Fruit fly (Drosophila melanogaster): ENCODE measurements around the gene TotE.
A peak's percentile ranks its signal among the peaks of the same experiment; 100 is the strongest.

The TotE gene

dm6 chr2L:19869937-19870336, 43.4 kb downstream of the TotE start (continued):
- peak; percentile 84; the same call in 2 of the 3 replicates for TF ChIP-seq CG2199 (GFP tag; IDR thresholded peaks at IDR 0.05)
- no peak for TF ChIP-seq B-H2 (GFP tag; optimal IDR thresholded peaks at IDR 0.05)
- TF ChIP-seq lbe (GFP tag; optimal IDR thresholded peaks at IDR 0.05) = peak; percentile 67
- TF ChIP-seq CG33557 (GFP tag; optimal IDR thresholded peaks at IDR 0.05) = no peak
- peak; percentile 81 for TF ChIP-seq E2f1 (GFP tag; IDR thresholded peaks at IDR 0.05)
- peak; percentile 26 for TF ChIP-seq CG12659 (GFP tag; optimal IDR thresholded peaks at IDR 0.05)
- TF ChIP-seq fd3F (GFP tag; optimal IDR thresholded peaks at IDR 0.05) = peak; percentile 50
- TF ChIP-seq H2.0 (GFP tag; IDR thresholded peaks at IDR 0.05) = peak; percentile 63
- TF ChIP-seq CG3995 (GFP tag; optimal IDR thresholded peaks at IDR 0.05) = peak; percentile 21
- TF ChIP-seq Aef1 (GFP tag; IDR thresholded peaks at IDR 0.05) = peak; percentile 79
- TF ChIP-seq dan (GFP tag; IDR thresholded peaks at IDR 0.05) = peak; percentile 86
- TF ChIP-seq CG1529 (GFP tag; optimal IDR thresholded peaks at IDR 0.05) = no peak
- peak; percentile 18 for TF ChIP-seq fd64A (GFP tag; optimal IDR thresholded peaks at IDR 0.05)
- TF ChIP-seq CG17612 (GFP tag; IDR thresholded peaks at IDR 0.05) = peak; percentile 66
- TF ChIP-seq sqz (GFP tag; optimal IDR thresholded peaks at IDR 0.05) = no peak
- TF ChIP-seq Dbx (GFP tag; IDR thresholded peaks at IDR 0.05) = peak; percentile 79
- TF ChIP-seq CG18476 (GFP tag; optimal IDR thresholded peaks at IDR 0.05) = peak; percentile 21
- peak; percentile 76 for TF ChIP-seq CG17361 (GFP tag; IDR thresholded peaks at IDR 0.05)
- TF ChIP-seq CG2875 (GFP tag; optimal IDR thresholded peaks at IDR 0.05) = peak; percentile 4
- peak; percentile 23 for TF ChIP-seq kay (GFP tag; optimal IDR thresholded peaks at IDR 0.05)
- TF ChIP-seq CG1024 (GFP tag; IDR thresholded peaks at IDR 0.05) = peak; percentile 63
- TF ChIP-seq grn (GFP tag; optimal IDR thresholded peaks at IDR 0.05) = no peak
- peak; percentile 84 for TF ChIP-seq ind (GFP tag; optimal IDR thresholded peaks at IDR 0.05)
- no peak for TF ChIP-seq pzg (GFP tag; optimal IDR thresholded peaks at IDR 0.05)
- TF ChIP-seq Scr (GFP tag; IDR thresholded peaks at IDR 0.05; ENCODE audit: partially characterized antibody) = no peak
- TF ChIP-seq hb (GFP tag; IDR thresholded peaks at IDR 0.05; ENCODE audit: partially characterized antibody) = no peak
- peak; percentile 85 for TF ChIP-seq CG10366 (GFP tag; IDR thresholded peaks at IDR 0.05)
- TF ChIP-seq lola (GFP tag; optimal IDR thresholded peaks at IDR 0.05) = peak in 1 of 3 experiments; percentile 33
- no peak for TF ChIP-seq dm (GFP tag; optimal IDR thresholded peaks at IDR 0.05)
- TF ChIP-seq CG8944 (GFP tag; optimal IDR thresholded peaks at IDR 0.05) = peak; percentile 64
- TF ChIP-seq tna (GFP tag; IDR thresholded peaks at IDR 0.05; ENCODE audit: partially characterized antibody) = no peak
- TF ChIP-seq Mad (GFP tag; optimal IDR thresholded peaks at IDR 0.05) = peak; percentile 53
- peak; percentile 39 for TF ChIP-seq CG8924 (tag; optimal IDR thresholded peaks at IDR 0.05)
- peak; percentile 42 for TF ChIP-seq Hmr (GFP tag; optimal IDR thresholded peaks at IDR 0.05)
- TF ChIP-seq gfzf (GFP tag; optimal IDR thresholded peaks at IDR 0.05) = no peak
- peak; percentile 65 for TF ChIP-seq dati (GFP tag; IDR thresholded peaks at IDR 0.05)
- no peak for TF ChIP-seq CG10321 (GFP tag; IDR thresholded peaks at IDR 0.05)
- TF ChIP-seq CG15601 (tag; optimal IDR thresholded peaks at IDR 0.05) = no peak
- peak; percentile 16; the same call in 1 of the 2 replicates for TF ChIP-seq bowl (GFP tag; IDR thresholded peaks at IDR 0.05)
- TF ChIP-seq Hr39 (optimal IDR thresholded peaks at IDR 0.05) = no peak
- TF ChIP-seq dysf (GFP tag; IDR thresholded peaks at IDR 0.05) = peak; percentile 87
- peak; percentile 83 for TF ChIP-seq tgo (GFP tag; IDR thresholded peaks at IDR 0.05)
- no peak for TF ChIP-seq sna (GFP tag; IDR thresholded peaks at IDR 0.05; ENCODE audit: partially characterized antibody)
- no peak for TF ChIP-seq ash1 (GFP tag; optimal IDR thresholded peaks at IDR 0.05)
- peak; percentile 54 for TF ChIP-seq sim (GFP tag; IDR thresholded peaks at IDR 0.05)

Data from whole organism, embryonic.